Worm (Caenorhabditis elegans): ENCODE measurements around the gene C09G5.14.

Gene C09G5.14

DNA sequence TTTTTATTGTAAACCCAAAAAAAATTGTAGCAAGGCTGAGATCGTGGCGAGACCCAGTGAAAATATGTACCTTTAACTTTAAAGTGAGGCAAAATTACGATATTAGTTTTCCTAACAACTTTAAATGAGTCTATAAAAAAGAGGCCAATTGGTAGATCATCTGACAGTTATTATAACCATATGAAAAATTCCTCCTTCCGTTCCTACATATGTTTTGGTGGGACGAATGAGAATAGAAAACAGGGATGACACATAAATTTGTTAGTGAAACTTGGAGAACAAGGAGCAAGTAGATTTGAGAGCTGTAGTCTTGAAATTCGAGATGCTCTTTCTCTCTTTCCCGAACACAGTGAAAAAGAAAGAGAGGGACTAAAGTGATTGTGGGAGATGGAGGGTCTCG, 42.3 kb upstream of the C09G5.14 start:
- TF ChIP-seq lsy-2 (tag; optimal IDR thresholded peaks at IDR 0.05) (no peak), elt-3 (tag; optimal IDR thresholded peaks at IDR 0.05) (no peak), zag-1 (tag; optimal IDR thresholded peaks at IDR 0.05) (no peak), ceh-16 (tag; optimal IDR thresholded peaks at IDR 0.05) (no peak), unc-39 (tag; optimal IDR thresholded peaks at IDR 0.05) (no peak), blmp-1 (tag; optimal IDR thresholded peaks at IDR 0.05; ENCODE audit: insufficient read depth) (no peak), sma-9 (GFP tag; optimal IDR thresholded peaks at IDR 0.05) (no peak), sma-9 (tag; optimal IDR thresholded peaks at IDR 0.05) (no peak), egl-27 (tag; optimal IDR thresholded peaks at IDR 0.05) (no peak), aly-2 (tag; optimal IDR thresholded peaks at IDR 0.05) (no peak), Y55F3AM.14 (GFP tag; optimal IDR thresholded peaks at IDR 0.05) (no peak), nhr-10 (tag; optimal IDR thresholded peaks at IDR 0.05) (no peak), ZK546.5 (tag; optimal IDR thresholded peaks at IDR 0.05) (no peak), gmeb-1 (tag; optimal IDR thresholded peaks at IDR 0.05) (no peak), alr-1 (tag; optimal IDR thresholded peaks at IDR 0.05) (no peak)

ce11 chrII:10761653-10762052, 38.7 kb upstream of the C09G5.14 start:
- TF ChIP-seq unc-62 (GFP tag; optimal IDR thresholded peaks at IDR 0.05) (no peak), nhr-11 (tag; optimal IDR thresholded peaks at IDR 0.05) (no peak), ceh-16 (tag; optimal IDR thresholded peaks at IDR 0.05) (no peak), nhr-23 (tag; optimal IDR thresholded peaks at IDR 0.05) (no peak), elt-1 (tag; optimal IDR thresholded peaks at IDR 0.05) (no peak)

DNA sequence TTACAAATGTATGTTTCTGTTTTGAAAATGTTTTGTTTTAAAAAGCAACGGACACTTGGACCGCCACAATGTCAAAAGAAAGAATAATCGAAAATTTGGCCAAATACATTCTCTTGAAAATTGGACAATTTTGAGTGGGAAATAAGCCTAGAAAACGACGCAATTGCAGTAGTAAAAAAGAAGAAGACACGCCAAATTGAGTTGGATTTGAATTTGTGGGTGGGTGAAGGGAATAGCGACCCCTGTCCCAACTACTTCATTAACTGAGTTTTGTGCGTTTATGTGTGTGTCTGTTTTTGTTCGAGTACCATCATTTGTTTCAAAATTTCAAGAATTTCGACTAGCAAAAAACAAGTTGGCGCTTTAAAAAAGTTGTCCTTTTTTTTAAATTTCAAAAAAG, 37.8 kb upstream of the C09G5.14 start:
- TF ChIP-seq fos-1 (tag; optimal IDR thresholded peaks at IDR 0.05), result no peak
- TF ChIP-seq ztf-4 (tag; optimal IDR thresholded peaks at IDR 0.05), result no peak
- TF ChIP-seq ama-1 (optimal IDR thresholded peaks at IDR 0.05), result no peak
- no peak for TF ChIP-seq nhr-23 (tag; optimal IDR thresholded peaks at IDR 0.05)
- TF ChIP-seq ceh-82 (tag; optimal IDR thresholded peaks at IDR 0.05), result no peak
- no peak for TF ChIP-seq ceh-16 (tag; optimal IDR thresholded peaks at IDR 0.05)
- no peak for TF ChIP-seq dmd-4 (tag; optimal IDR thresholded peaks at IDR 0.05)
- no peak for TF ChIP-seq nhr-77 (tag; optimal IDR thresholded peaks at IDR 0.05)
- TF ChIP-seq unc-62 (GFP tag; optimal IDR thresholded peaks at IDR 0.05), result no peak
- no peak for TF ChIP-seq elt-1 (tag; optimal IDR thresholded peaks at IDR 0.05)

DNA sequence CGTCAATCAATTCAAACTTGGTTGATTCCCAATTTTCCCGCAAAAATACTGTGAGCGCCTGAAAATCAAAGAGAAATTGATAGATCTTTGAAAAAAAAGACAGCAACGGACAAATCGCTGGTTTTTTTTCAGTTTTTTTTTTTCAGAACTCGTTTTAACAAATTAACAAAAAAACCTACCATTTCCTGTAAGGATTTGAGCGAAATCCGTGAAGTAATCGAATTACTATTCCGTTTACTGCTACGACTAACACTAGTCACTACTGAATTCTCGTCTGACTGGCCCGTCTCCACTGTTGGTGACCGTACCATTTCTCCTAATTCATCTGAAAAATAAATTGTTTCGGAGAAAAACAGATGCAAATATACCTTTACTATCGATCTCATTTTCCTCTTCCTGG, 36.5 kb upstream of the C09G5.14 start:
- TF ChIP-seq mab-5 (tag; optimal IDR thresholded peaks at IDR 0.05) (no peak), nhr-6 (tag; optimal IDR thresholded peaks at IDR 0.05) (no peak), zag-1 (tag; optimal IDR thresholded peaks at IDR 0.05) (no peak), dmd-4 (tag; optimal IDR thresholded peaks at IDR 0.05) (no peak), nhr-129 (tag; optimal IDR thresholded peaks at IDR 0.05) (no peak), lin-13 (GFP tag; optimal IDR thresholded peaks at IDR 0.05) (no peak), lin-39 (tag; optimal IDR thresholded peaks at IDR 0.05) (no peak), skn-1 (tag; optimal IDR thresholded peaks at IDR 0.05) (no peak), nhr-237 (tag; optimal IDR thresholded peaks at IDR 0.05) (no peak), mbf-1 (tag; optimal IDR thresholded peaks at IDR 0.05) (no peak), nhr-23 (tag; optimal IDR thresholded peaks at IDR 0.05) (no peak), sem-4 (tag; optimal IDR thresholded peaks at IDR 0.05) (no peak), crh-2 (tag; optimal IDR thresholded peaks at IDR 0.05) (no peak), Y55F3AM.14 (GFP tag; optimal IDR thresholded peaks at IDR 0.05) (no peak), egl-27 (tag; optimal IDR thresholded peaks at IDR 0.05) (no peak)

DNA sequence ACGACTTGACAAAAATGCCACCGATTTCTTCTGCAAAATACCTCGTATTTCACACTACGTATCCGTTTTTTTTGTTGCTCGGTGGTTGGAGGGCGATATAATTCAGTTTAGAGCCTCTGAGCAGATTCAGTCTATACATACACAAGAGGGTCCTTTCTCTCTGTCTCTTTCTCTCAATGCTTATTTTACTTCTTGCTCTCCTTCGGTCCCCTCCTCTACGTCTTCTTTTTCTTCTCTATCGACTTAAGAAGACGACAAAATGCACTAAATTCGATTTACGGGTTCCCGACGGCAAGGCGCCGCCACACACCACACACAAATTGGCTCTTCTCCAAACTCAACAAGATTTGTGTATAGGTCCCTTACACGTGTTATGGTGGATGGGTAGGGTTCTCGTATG, 36.0 kb upstream of the C09G5.14 start:
- TF ChIP-seq nhr-12 (tag; optimal IDR thresholded peaks at IDR 0.05), result no peak
- peak; percentile 18 for TF ChIP-seq F13H6.1 (tag; optimal IDR thresholded peaks at IDR 0.05)
- TF ChIP-seq nhr-21 (tag; optimal IDR thresholded peaks at IDR 0.05), result no peak
- TF ChIP-seq sma-9 (GFP tag; optimal IDR thresholded peaks at IDR 0.05), result peak; percentile 22
- no peak for TF ChIP-seq sma-9 (tag; optimal IDR thresholded peaks at IDR 0.05)
- TF ChIP-seq ama-1 (optimal IDR thresholded peaks at IDR 0.05), result no peak
- TF ChIP-seq nhr-23 (tag; optimal IDR thresholded peaks at IDR 0.05), result no peak
- TF ChIP-seq mab-5 (tag; optimal IDR thresholded peaks at IDR 0.05), result no peak
- no peak for TF ChIP-seq ztf-1 (GFP tag; conservative IDR thresholded peaks at IDR 0.05)
- TF ChIP-seq unc-55 (GFP tag; optimal IDR thresholded peaks at IDR 0.05), result no peak
- TF ChIP-seq nhr-25 (tag; optimal IDR thresholded peaks at IDR 0.05), result no peak

Data from whole organism, L2 larva.